Worm (Caenorhabditis elegans) whole organism, late embryonic: ENCODE measurements around the gene Y69H2.3.

ENCODE experiments used
- ceh-31 ChIP-seq: sonication (generic microtip); optimal IDR thresholded peaks from 2 replicates; lab custom pipeline; 2016; ENCODE audit warnings: missing genetic modification characterization, missing compliant biosample characterization
- hlh-8 ChIP-seq: sonication (generic microtip); optimal IDR thresholded peaks from 2 replicates; lab custom pipeline; 2016; ENCODE audit warnings: missing genotype, missing genetic modification characterization, missing compliant biosample characterization

ce11 chrV:18631966-18632531, 31.9 kb downstream of the Y69H2.3 start:
- TF ChIP-seq ceh-31 (tag; lab: Kevin White, UChicago) (no peak), hlh-8 (tag; lab: Kevin White, UChicago) (no peak)
